Fruit fly (Drosophila melanogaster) whole organism, pupa: Measurements from ENCODE around the gene Atat.
A peak's percentile ranks its signal among the peaks of the same experiment; 100 is the strongest.

Source experiments
- CG10348 ChIP-seq: fragments of 200-800 bp; sonication (Bioruptor generic); IDR thresholded peaks from 2 replicates; pipeline ENCODE4 v1.3.6; 2022; ENCODE audit warnings: missing biosample characterization, missing genetic modification characterization
- CG12605 ChIP-seq: fragments of 200-800 bp; sonication (Bioruptor generic); IDR thresholded peaks from 2 replicates; pipeline ENCODE4 v1.3.6; 2022; ENCODE audit warnings: missing biosample characterization, missing genetic modification characterization
- CG13204 ChIP-seq: fragments of 200-800 bp; sonication (Bioruptor generic); optimal IDR thresholded peaks from 2 replicates; lab custom pipeline; 2018; ENCODE audit warnings: missing biosample characterization, mild to moderate bottlenecking, missing genetic modification characterization, moderate library complexity
- CG14655 ChIP-seq: fragments of 200-800 bp; sonication (Bioruptor generic); optimal IDR thresholded peaks from 3 replicates; lab custom pipeline; 2017; ENCODE audit warnings: mild to moderate bottlenecking, missing biosample characterization, missing genetic modification reagents, missing genetic modification characterization
- CG15710 ChIP-seq: fragments of 200-800 bp; sonication (Bioruptor generic); optimal IDR thresholded peaks from 2 replicates; lab custom pipeline; 2018; ENCODE audit warnings: missing biosample characterization, mild to moderate bottlenecking, missing genetic modification characterization, moderate library complexity
- CG17806 ChIP-seq: fragments of 200-800 bp; sonication (Bioruptor generic); optimal IDR thresholded peaks from 2 replicates; lab custom pipeline; 2018; ENCODE audit warnings: missing biosample characterization, mild to moderate bottlenecking, missing genetic modification characterization, moderate library complexity
- CG32121 ChIP-seq: fragments of 200-800 bp; sonication (Bioruptor generic); IDR thresholded peaks from 2 replicates; pipeline ENCODE4 v1.3.6; 2022; ENCODE audit warnings: missing biosample characterization, missing genetic modification characterization
- CG34367 ChIP-seq: fragments of 200-800 bp; sonication (Bioruptor generic); optimal IDR thresholded peaks from 2 replicates; lab custom pipeline; 2018; ENCODE audit warnings: missing biosample characterization, mild to moderate bottlenecking, missing genetic modification characterization
- CG4496 ChIP-seq: fragments of 200-800 bp; sonication (Bioruptor generic); IDR thresholded peaks from 3 replicates; pipeline ENCODE4 v1.3.6; 2022; ENCODE audit warnings: missing biosample characterization, missing genetic modification characterization
- CG8159 ChIP-seq: fragments of 200-800 bp; sonication (Bioruptor generic); optimal IDR thresholded peaks from 3 replicates; lab custom pipeline; 2018; ENCODE audit warnings: missing biosample characterization, mild to moderate bottlenecking, missing genetic modification characterization, moderate library complexity
- CG8301 ChIP-seq: fragments of 200-800 bp; sonication (Bioruptor generic); optimal IDR thresholded peaks from 2 replicates; lab custom pipeline; 2018; ENCODE audit warnings: missing biosample characterization, mild to moderate bottlenecking, missing genetic modification characterization
- CG9948 ChIP-seq: fragments of 200-800 bp; sonication (Bioruptor generic); optimal IDR thresholded peaks from 2 replicates; lab custom pipeline; 2018; ENCODE audit warnings: missing biosample characterization, mild to moderate bottlenecking, missing genetic modification characterization, moderate library complexity
- D1 ChIP-seq: fragments of 200-800 bp; sonication (Bioruptor generic); optimal IDR thresholded peaks from 2 replicates; lab custom pipeline; 2018; ENCODE audit warnings: missing biosample characterization, mild to moderate bottlenecking, missing genetic modification characterization, moderate library complexity
- EcR ChIP-seq: fragments of 200-800 bp; sonication (Bioruptor generic); optimal IDR thresholded peaks from 3 replicates; lab custom pipeline; 2019; ENCODE audit warnings: missing biosample characterization, missing genetic modification characterization, mild to moderate bottlenecking, moderate library complexity, missing genetic modification reagents
- Ets98B ChIP-seq: fragments of 200-800 bp; sonication (Bioruptor generic); IDR thresholded peaks from 2 replicates; pipeline ENCODE4 v1.3.6; 2022; ENCODE audit warnings: missing biosample characterization, missing genetic modification characterization
- Pif1A ChIP-seq: fragments of 200-800 bp; sonication (Bioruptor generic); optimal IDR thresholded peaks from 3 replicates; lab custom pipeline; 2016; ENCODE audit warnings: missing biosample characterization, missing genetic modification characterization
- Pif1B ChIP-seq: fragments of 200-800 bp; sonication (Bioruptor generic); optimal IDR thresholded peaks from 3 replicates; lab custom pipeline; 2016; ENCODE audit warnings: missing biosample characterization, missing genetic modification characterization
- Snoo ChIP-seq: fragments of 200-800 bp; sonication (Bioruptor generic); optimal IDR thresholded peaks from 3 replicates; lab custom pipeline; 2017; ENCODE audit warnings: missing biosample characterization, mild to moderate bottlenecking, missing genetic modification characterization, inconsistent platforms
- fd96Ca ChIP-seq: fragments of 200-800 bp; sonication (Bioruptor generic); IDR thresholded peaks from 3 replicates; pipeline ENCODE4 v1.3.6; 2022; ENCODE audit warnings: missing biosample characterization, missing genetic modification characterization
- gl ChIP-seq: fragments of 200-800 bp; sonication (Bioruptor generic); optimal IDR thresholded peaks from 2 replicates; lab custom pipeline; 2018; ENCODE audit warnings: missing biosample characterization, mild to moderate bottlenecking, missing genetic modification characterization
- rn ChIP-seq: fragments of 200-800 bp; sonication (Bioruptor generic); IDR thresholded peaks from 2 replicates; pipeline ENCODE4 v1.3.6; 2022; ENCODE audit warnings: missing biosample characterization, missing genetic modification characterization

Atat gene

dm6 chr3L:9419328-9419727 is 7.2 kb downstream of the Atat start:
- TF ChIP-seq Snoo (tag; lab: Kevin White, UChicago) (peak; percentile 21), CG34367 (tag; lab: Kevin White, UChicago) (peak; percentile 21), CG12605 (GFP tag; lab: Robert Waterston, UW) (peak; percentile 62), D1 (tag; lab: Kevin White, UChicago) (no peak), CG8301 (peak; percentile 53), CG4496 (GFP tag; lab: Robert Waterston, UW) (peak; percentile 85), CG13204 (GFP tag; lab: Kevin White, UChicago) (no peak), CG9948 (tag; lab: Kevin White, UChicago) (peak; percentile 45), Pif1A (GFP tag; lab: Kevin White, UChicago) (peak; percentile 61), Ets98B (GFP tag; lab: Robert Waterston, UW) (peak; percentile 85), gl (no peak), CG32121 (GFP tag; lab: Robert Waterston, UW) (peak; percentile 90), CG10348 (GFP tag; lab: Robert Waterston, UW) (no peak), fd96Ca (GFP tag; lab: Robert Waterston, UW) (peak; percentile 89), CG15710 (tag; lab: Kevin White, UChicago) (peak; percentile 40), EcR (GFP tag; lab: Kevin White, UChicago) (no peak), rn (GFP tag; lab: Robert Waterston, UW) (peak; percentile 60), CG8159 (peak; percentile 47), Pif1B (GFP tag; lab: Kevin White, UChicago) (peak; percentile 5), CG17806 (peak; percentile 64), CG14655 (GFP tag; lab: Kevin White, UChicago) (peak; percentile 36)

- TF ChIP-seq CG10348 (GFP tag; lab: Robert Waterston, UW) (no peak), CG9948 (tag; lab: Kevin White, UChicago) (no peak), gl (no peak), CG13204 (GFP tag; lab: Kevin White, UChicago) (no peak), D1 (tag; lab: Kevin White, UChicago) (no peak), CG32121 (GFP tag; lab: Robert Waterston, UW) (no peak), Snoo (tag; lab: Kevin White, UChicago) (no peak), CG15710 (tag; lab: Kevin White, UChicago) (no peak), EcR (GFP tag; lab: Kevin White, UChicago) (no peak), CG14655 (GFP tag; lab: Kevin White, UChicago) (no peak), fd96Ca (GFP tag; lab: Robert Waterston, UW) (no peak), CG34367 (tag; lab: Kevin White, UChicago) (no peak), rn (GFP tag; lab: Robert Waterston, UW) (no peak), CG17806 (no peak), Pif1B (GFP tag; lab: Kevin White, UChicago) (no peak), Pif1A (GFP tag; lab: Kevin White, UChicago) (no peak), CG8159 (no peak), CG12605 (GFP tag; lab: Robert Waterston, UW) (no peak), CG4496 (GFP tag; lab: Robert Waterston, UW) (no peak), CG8301 (no peak)
Observed at dm6 chr3L:9417288-9417687, 9.3 kb downstream of the Atat start, which contains the start of gene CG3982. CG3982 (minus strand) TSS chr3L:9417388.

- TF ChIP-seq EcR (GFP tag; lab: Kevin White, UChicago) (peak; percentile 64), CG9948 (tag; lab: Kevin White, UChicago) (peak; percentile 64), CG15710 (tag; lab: Kevin White, UChicago) (peak; percentile 76), Pif1A (GFP tag; lab: Kevin White, UChicago) (peak; percentile 59), fd96Ca (GFP tag; lab: Robert Waterston, UW) (peak; percentile 65; the same call in 2 of the 3 replicates), CG32121 (GFP tag; lab: Robert Waterston, UW) (peak; percentile 70), gl (no peak), CG10348 (GFP tag; lab: Robert Waterston, UW) (no peak), rn (GFP tag; lab: Robert Waterston, UW) (0 out of 2 replicates have a peak, but pooled peaks have one; percentile 7), D1 (tag; lab: Kevin White, UChicago) (no peak), Pif1B (GFP tag; lab: Kevin White, UChicago) (peak; percentile 57), CG14655 (GFP tag; lab: Kevin White, UChicago) (no peak), CG8159 (peak; percentile 61), CG12605 (GFP tag; lab: Robert Waterston, UW) (peak; percentile 60), CG8301 (peak; percentile 36), CG17806 (peak; percentile 61), CG34367 (tag; lab: Kevin White, UChicago) (peak; percentile 52), Ets98B (GFP tag; lab: Robert Waterston, UW) (peak; percentile 61), CG4496 (GFP tag; lab: Robert Waterston, UW) (peak; percentile 75; the same call in 2 of the 3 replicates), CG13204 (GFP tag; lab: Kevin White, UChicago) (no peak), Snoo (tag; lab: Kevin White, UChicago) (peak; percentile 51)
Observed at dm6 chr3L:9410754-9411423, 15.7 kb downstream of the Atat start, which contains the start of the genes CG4022 and Cpsf5. CG4022 (minus strand) TSS chr3L:9410832. Cpsf5 (plus strand) TSS chr3L:9411038.

- TF ChIP-seq CG8159 (no peak), CG4496 (GFP tag; lab: Robert Waterston, UW) (no peak), Ets98B (GFP tag; lab: Robert Waterston, UW) (no peak), CG13204 (GFP tag; lab: Kevin White, UChicago) (no peak), D1 (tag; lab: Kevin White, UChicago) (no peak), CG34367 (tag; lab: Kevin White, UChicago) (no peak), CG12605 (GFP tag; lab: Robert Waterston, UW) (no peak), Snoo (tag; lab: Kevin White, UChicago) (no peak), CG9948 (tag; lab: Kevin White, UChicago) (no peak), CG10348 (GFP tag; lab: Robert Waterston, UW) (no peak), CG8301 (no peak), CG14655 (GFP tag; lab: Kevin White, UChicago) (no peak), Pif1A (GFP tag; lab: Kevin White, UChicago) (no peak), EcR (GFP tag; lab: Kevin White, UChicago) (no peak), CG32121 (GFP tag; lab: Robert Waterston, UW) (no peak), CG15710 (tag; lab: Kevin White, UChicago) (no peak), rn (GFP tag; lab: Robert Waterston, UW) (no peak), CG17806 (no peak), fd96Ca (GFP tag; lab: Robert Waterston, UW) (no peak), Pif1B (GFP tag; lab: Kevin White, UChicago) (no peak)
Observed at dm6 chr3L:9410030-9410589, 16.4 kb downstream of the Atat start.
